Fruit fly (Drosophila melanogaster) whole organism, embryonic: ENCODE data around the gene cac.

Source experiments
- CG13624 ChIP-seq: fragments of 200-800 bp; sonication (Bioruptor generic); optimal IDR thresholded peaks from 2 replicates; lab custom pipeline; 2016; ENCODE audit warnings: missing biosample characterization, missing genetic modification characterization
- CG31441 ChIP-seq: fragments of 200-800 bp; sonication (Bioruptor generic); IDR thresholded peaks from 2 replicates; pipeline ENCODE4 v1.3.6; 2022; ENCODE audit warnings: missing biosample characterization, missing genetic modification characterization
- CG5245 ChIP-seq: fragments of 200-800 bp; sonication (Bioruptor generic); optimal IDR thresholded peaks from 3 replicates; lab custom pipeline; 2016; ENCODE audit warnings: missing biosample characterization, missing genetic modification characterization
- hb ChIP-seq: fragments of 200-800 bp; sonication (Bioruptor generic); IDR thresholded peaks from 3 replicates; pipeline ENCODE4 v1.3.6; 2022; ENCODE audit warnings: missing biosample characterization, missing genetic modification characterization; ENCODE audit not compliant: partially characterized antibody
- nmo ChIP-seq: fragments of 200-800 bp; sonication (Bioruptor generic); optimal IDR thresholded peaks from 2 replicates; lab custom pipeline; 2018; ENCODE audit warnings: missing biosample characterization, mild to moderate bottlenecking, missing genetic modification characterization, moderate library complexity

dm6 chrX:12003437-12004394 lies 18.8 kb upstream of the cac start, which contains the start of gene fw:
- TF ChIP-seq CG13624 (GFP tag; lab: Kevin White, UChicago) (no peak), hb (no peak), CG31441 (GFP tag; lab: Robert Waterston, UW) (peak; percentile 57; the same call in 1 of the 2 replicates), nmo (no peak), CG5245 (GFP tag; lab: Kevin White, UChicago) (no peak)
